Fruit fly (Drosophila melanogaster) whole organism, pupa: ENCODE results near the gene Rpt2.

Experiments
- CG13204 ChIP-seq: fragments of 200-800 bp; sonication (Bioruptor generic); optimal IDR thresholded peaks from 2 replicates; lab custom pipeline; 2018; ENCODE audit warnings: missing biosample characterization, mild to moderate bottlenecking, missing genetic modification characterization, moderate library complexity
- Ets98B ChIP-seq: fragments of 200-800 bp; sonication (Bioruptor generic); IDR thresholded peaks from 2 replicates; pipeline ENCODE4 v1.3.6; 2022; ENCODE audit warnings: missing biosample characterization, missing genetic modification characterization

DNA sequence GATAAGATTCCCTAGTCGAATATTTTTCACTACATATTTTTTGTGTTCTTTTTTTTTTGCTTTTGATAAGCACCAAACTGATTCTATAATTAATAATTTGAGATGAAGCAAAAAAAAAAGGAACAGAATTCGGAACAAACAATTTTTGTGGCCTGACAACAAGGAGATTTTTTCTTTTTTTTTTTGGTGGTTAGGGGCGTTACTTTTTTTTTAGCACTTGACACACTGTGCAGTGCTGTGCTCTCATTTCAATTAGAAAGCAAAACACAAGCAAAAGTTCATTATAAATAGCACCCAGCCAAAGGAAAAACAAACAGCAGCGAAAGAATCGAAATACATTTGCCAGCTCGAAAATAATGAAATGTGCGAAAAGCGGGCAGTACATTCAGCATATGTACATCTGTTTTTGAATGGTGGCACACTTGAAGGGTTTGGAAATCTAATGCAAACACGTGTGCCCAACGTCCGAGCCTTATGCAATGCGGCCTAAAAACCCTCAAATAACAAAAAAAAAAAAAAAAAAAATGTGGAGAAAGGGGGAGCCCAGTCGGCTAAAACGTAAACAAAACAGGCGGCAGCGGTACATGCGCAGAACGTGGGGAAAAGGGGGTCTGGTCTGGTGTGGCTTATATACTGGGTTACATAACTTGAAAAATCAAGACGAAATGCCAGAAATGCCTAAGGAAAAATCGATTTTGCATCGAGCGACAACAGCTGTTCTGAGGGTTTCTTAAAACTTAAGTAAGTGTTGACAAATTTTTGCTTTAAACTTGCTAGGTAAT, 10.5 kb upstream of the Rpt2 start:
- no peak for TF ChIP-seq CG13204
- peak; percentile 50 for TF ChIP-seq Ets98B (GFP tag; lab: Robert Waterston, UW)
